Fruit fly (Drosophila melanogaster) whole organism, embryonic: ENCODE measurements around the gene CG7906.

Experiments
- Abd-B ChIP-seq: fragments of 200-800 bp; sonication (Bioruptor generic); optimal IDR thresholded peaks from 2 replicates; lab custom pipeline; 2018; ENCODE audit warnings: missing biosample characterization, mild to moderate bottlenecking, missing genetic modification characterization, moderate library complexity
- Atf-2 ChIP-seq: fragments of 200-800 bp; sonication (Bioruptor generic); optimal IDR thresholded peaks from 2 replicates; lab custom pipeline; 2016; ENCODE audit warnings: missing biosample characterization, missing genetic modification characterization
- B-H2 ChIP-seq: fragments of 200-800 bp; sonication (Bioruptor generic); optimal IDR thresholded peaks from 2 replicates; lab custom pipeline; 2018; ENCODE audit warnings: missing biosample characterization, mild to moderate bottlenecking, missing genetic modification characterization
- Bdp1 ChIP-seq: fragments of 200-800 bp; sonication (Bioruptor generic); optimal IDR thresholded peaks from 3 replicates; lab custom pipeline; 2016; ENCODE audit warnings: missing biosample characterization, missing genetic modification characterization
- BtbVII ChIP-seq: fragments of 200-800 bp; sonication (Bioruptor generic); optimal IDR thresholded peaks from 3 replicates; lab custom pipeline; 2017; ENCODE audit warnings: missing biosample characterization, mild to moderate bottlenecking, missing genetic modification characterization
- CG10959 ChIP-seq: fragments of 200-800 bp; sonication (Bioruptor generic); IDR thresholded peaks from 2 replicates; pipeline ENCODE4 v1.3.6; 2022; ENCODE audit warnings: missing biosample characterization, missing genetic modification characterization
- CG12236 ChIP-seq: fragments of 200-800 bp; sonication (Bioruptor generic); optimal IDR thresholded peaks from 2 replicates; lab custom pipeline; 2016; ENCODE audit warnings: missing biosample characterization, missing genetic modification characterization
- CG1233 ChIP-seq: fragments of 200-800 bp; sonication (Bioruptor generic); optimal IDR thresholded peaks from 4 replicates; lab custom pipeline; 2018; ENCODE audit warnings: missing biosample characterization, mild to moderate bottlenecking, missing genetic modification characterization
- CG15479 ChIP-seq: fragments of 200-800 bp; sonication (Bioruptor generic); optimal IDR thresholded peaks from 3 replicates; lab custom pipeline; 2019; ENCODE audit warnings: missing biosample characterization, mild to moderate bottlenecking, missing genetic modification characterization, moderate library complexity
- CG1602 ChIP-seq: fragments of 200-800 bp; sonication (Bioruptor generic); optimal IDR thresholded peaks from 3 replicates; lab custom pipeline; 2016; ENCODE audit warnings: missing biosample characterization, missing genetic modification characterization
- CG17186 ChIP-seq: fragments of 200-800 bp; sonication (Bioruptor generic); optimal IDR thresholded peaks from 3 replicates; lab custom pipeline; 2017; ENCODE audit warnings: missing biosample characterization, missing genetic modification reagents, missing genetic modification characterization
- CG17359 ChIP-seq: fragments of 200-800 bp; sonication (Bioruptor generic); optimal IDR thresholded peaks from 3 replicates; lab custom pipeline; 2018; ENCODE audit warnings: missing biosample characterization, mild to moderate bottlenecking, missing genetic modification characterization, moderate library complexity
- CG2875 ChIP-seq: fragments of 200-800 bp; sonication (Bioruptor generic); optimal IDR thresholded peaks from 2 replicates; lab custom pipeline; 2017; ENCODE audit warnings: missing biosample characterization, mild to moderate bottlenecking, missing genetic modification characterization, missing genetic modification reagents
- CG30431 ChIP-seq: fragments of 200-800 bp; sonication (Bioruptor generic); optimal IDR thresholded peaks from 2 replicates; lab custom pipeline; 2017; ENCODE audit warnings: missing biosample characterization, missing genetic modification characterization
- CG31441 ChIP-seq: fragments of 200-800 bp; sonication (Bioruptor generic); IDR thresholded peaks from 2 replicates; pipeline ENCODE4 v1.3.6; 2022; ENCODE audit warnings: missing biosample characterization, missing genetic modification characterization
- CG33213 ChIP-seq: fragments of 200-800 bp; sonication (Bioruptor generic); optimal IDR thresholded peaks from 3 replicates; lab custom pipeline; 2016; ENCODE audit warnings: missing biosample characterization, missing genetic modification characterization
- CG5953 ChIP-seq: fragments of 200-800 bp; sonication (Bioruptor generic); IDR thresholded peaks from 2 replicates; pipeline ENCODE4 v1.3.6; 2022; ENCODE audit warnings: missing biosample characterization, missing genetic modification characterization
- CG6689 ChIP-seq: fragments of 200-800 bp; sonication (Bioruptor generic); IDR thresholded peaks from 2 replicates; pipeline ENCODE4 v1.3.6; 2022; ENCODE audit warnings: missing biosample characterization, missing genetic modification characterization
- CG8089 ChIP-seq: fragments of 200-800 bp; sonication (Bioruptor generic); optimal IDR thresholded peaks from 3 replicates; lab custom pipeline; 2016; ENCODE audit warnings: missing biosample characterization, missing genetic modification characterization
- CG8281 ChIP-seq: fragments of 200-800 bp; sonication (Bioruptor generic); optimal IDR thresholded peaks from 2 replicates; lab custom pipeline; 2018; ENCODE audit warnings: missing biosample characterization, mild to moderate bottlenecking, missing genetic modification characterization, moderate library complexity
- CG9215 ChIP-seq: fragments of 200-800 bp; sonication (Bioruptor generic); IDR thresholded peaks from 2 replicates; pipeline ENCODE4 v1.3.6; 2022; ENCODE audit warnings: missing biosample characterization, missing genetic modification characterization
- CG9932 ChIP-seq: fragments of 200-800 bp; sonication (Bioruptor generic); IDR thresholded peaks from 2 replicates; pipeline ENCODE4 v1.3.6; 2022; ENCODE audit warnings: missing biosample characterization, missing genetic modification characterization
- Camta ChIP-seq: fragments of 200-800 bp; sonication (Bioruptor generic); optimal IDR thresholded peaks from 2 replicates; lab custom pipeline; 2016; ENCODE audit warnings: missing biosample characterization, missing genetic modification characterization
- Chrac-16 ChIP-seq: fragments of 200-800 bp; sonication (Bioruptor generic); optimal IDR thresholded peaks from 3 replicates; lab custom pipeline; 2016; ENCODE audit warnings: missing biosample characterization, missing genetic modification characterization
- CoRest ChIP-seq: fragments of 200-800 bp; sonication (Bioruptor generic); optimal IDR thresholded peaks from 3 replicates; lab custom pipeline; 2018; ENCODE audit warnings: missing biosample characterization, mild to moderate bottlenecking, missing genetic modification characterization, moderate library complexity
- Dek ChIP-seq: fragments of 200-800 bp; sonication (Bioruptor generic); optimal IDR thresholded peaks from 3 replicates; lab custom pipeline; 2019; ENCODE audit warnings: missing biosample characterization, mild to moderate bottlenecking, missing genetic modification characterization, moderate library complexity
- HmgD ChIP-seq: fragments of 200-800 bp; sonication (Bioruptor generic); optimal IDR thresholded peaks from 3 replicates; lab custom pipeline; 2016; ENCODE audit warnings: missing biosample characterization, missing genetic modification characterization
- Hr3 ChIP-seq: fragments of 200-800 bp; sonication (Bioruptor generic); optimal IDR thresholded peaks from 3 replicates; lab custom pipeline; 2016; ENCODE audit warnings: missing biosample characterization, missing genetic modification characterization
- Hr51 ChIP-seq, 2 experiments: fragments of 200-800 bp; sonication (Bioruptor generic); optimal IDR thresholded peaks; 2 replicates in 1 of 2; 3 replicates in 1 of 2; lab custom pipeline; 2016 to 2018; ENCODE audit warnings: missing biosample characterization in 2 of 2, missing genetic modification characterization in 2 of 2, mild to moderate bottlenecking in 1 of 2, moderate library complexity in 1 of 2
- Ravus ChIP-seq: fragments of 200-800 bp; sonication (Bioruptor generic); IDR thresholded peaks from 2 replicates; pipeline ENCODE4 v1.3.6; 2022; ENCODE audit warnings: missing biosample characterization, missing genetic modification characterization
- Scr ChIP-seq: fragments of 200-800 bp; sonication (Bioruptor generic); IDR thresholded peaks from 2 replicates; pipeline ENCODE4 v1.3.6; 2022; ENCODE audit warnings: missing biosample characterization, missing genetic modification characterization; ENCODE audit not compliant: partially characterized antibody
- Side ChIP-seq: fragments of 200-800 bp; sonication (Bioruptor generic); optimal IDR thresholded peaks from 2 replicates; lab custom pipeline; 2016; ENCODE audit warnings: missing biosample characterization, missing genetic modification characterization
- Spps ChIP-seq: fragments of 200-800 bp; sonication (Bioruptor generic); optimal IDR thresholded peaks from 2 replicates; lab custom pipeline; 2018; ENCODE audit warnings: missing biosample characterization, mild to moderate bottlenecking, missing genetic modification characterization
- ap ChIP-seq: fragments of 200-800 bp; sonication (Bioruptor generic); IDR thresholded peaks from 2 replicates; pipeline ENCODE4 v1.3.6; 2022; ENCODE audit warnings: missing biosample characterization, missing genetic modification characterization
- cas ChIP-seq: fragments of 200-800 bp; sonication (Bioruptor generic); IDR thresholded peaks from 2 replicates; pipeline ENCODE4 v1.3.6; 2022; ENCODE audit warnings: missing biosample characterization, missing genetic modification characterization
- cato ChIP-seq: fragments of 200-800 bp; sonication (Bioruptor generic); optimal IDR thresholded peaks from 2 replicates; lab custom pipeline; 2016; ENCODE audit warnings: missing biosample characterization, missing genetic modification characterization, borderline replicate concordance
- croc ChIP-seq: fragments of 200-800 bp; sonication (Bioruptor generic); conservative IDR thresholded peaks from 3 replicates; pipeline ENCODE4 v1.3.6; 2022; ENCODE audit warnings: missing biosample characterization, missing genetic modification characterization
- dimm ChIP-seq: fragments of 200-800 bp; sonication (Bioruptor generic); IDR thresholded peaks from 2 replicates; pipeline ENCODE4 v1.3.6; 2022; ENCODE audit warnings: missing biosample characterization, missing genetic modification characterization
- fu2 ChIP-seq: fragments of 200-800 bp; sonication (Bioruptor generic); optimal IDR thresholded peaks from 2 replicates; lab custom pipeline; 2016; ENCODE audit warnings: missing biosample characterization, missing genetic modification characterization
- gem ChIP-seq: fragments of 200-800 bp; sonication (Bioruptor generic); optimal IDR thresholded peaks from 2 replicates; lab custom pipeline; 2019; ENCODE audit warnings: missing biosample characterization, mild to moderate bottlenecking, missing genetic modification characterization, moderate library complexity
- jumu ChIP-seq: fragments of 200-800 bp; sonication (Bioruptor generic); optimal IDR thresholded peaks from 3 replicates; lab custom pipeline; 2016; ENCODE audit warnings: missing biosample characterization, missing genetic modification characterization
- kay ChIP-seq: fragments of 200-800 bp; sonication (Bioruptor generic); optimal IDR thresholded peaks from 2 replicates; lab custom pipeline; 2016; ENCODE audit warnings: missing biosample characterization, missing genetic modification characterization
- lmd ChIP-seq: fragments of 200-800 bp; sonication (Bioruptor generic); IDR thresholded peaks from 2 replicates; pipeline ENCODE4 v1.3.6; 2022; ENCODE audit warnings: missing biosample characterization, missing genetic modification characterization
- lola ChIP-seq, 3 experiments: fragments of >200 bp in 2 of 3; fragments of 200-800 bp in 1 of 3; sonication (Bioruptor generic) in 1 of 3; optimal IDR thresholded peaks; 2 replicates each; lab custom pipeline; 2017 to 2019; ENCODE audit warnings: missing biosample characterization in 3 of 3, missing genetic modification characterization in 3 of 3, mild to moderate bottlenecking in 1 of 3, moderate library complexity in 1 of 3
- oc ChIP-seq: fragments of 200-800 bp; sonication (Bioruptor generic); optimal IDR thresholded peaks from 2 replicates; lab custom pipeline; 2018; ENCODE audit warnings: missing biosample characterization, mild to moderate bottlenecking, missing genetic modification characterization, moderate library complexity
- sd ChIP-seq: fragments of 200-800 bp; sonication (Bioruptor generic); optimal IDR thresholded peaks from 3 replicates; lab custom pipeline; 2018; ENCODE audit warnings: missing biosample characterization, mild to moderate bottlenecking, missing genetic modification characterization, moderate library complexity
- sens-2 ChIP-seq: fragments of 200-800 bp; sonication (Bioruptor generic); IDR thresholded peaks from 2 replicates; pipeline ENCODE4 v1.3.6; 2022; ENCODE audit warnings: missing biosample characterization, missing genetic modification characterization
- sob ChIP-seq: fragments of 200-800 bp; sonication (Bioruptor generic); IDR thresholded peaks from 2 replicates; pipeline ENCODE4 v1.3.6; 2022; ENCODE audit warnings: missing biosample characterization, missing genetic modification characterization
- stwl ChIP-seq: fragments of 200-800 bp; sonication (Bioruptor generic); optimal IDR thresholded peaks from 3 replicates; lab custom pipeline; 2018; ENCODE audit warnings: missing biosample characterization, mild to moderate bottlenecking, missing genetic modification characterization, moderate library complexity
- tap ChIP-seq: fragments of 200-800 bp; optimal IDR thresholded peaks from 3 replicates; lab custom pipeline; 2019; ENCODE audit warnings: missing biosample characterization, mild to moderate bottlenecking, missing genetic modification characterization, moderate library complexity
- tio ChIP-seq: fragments of 200-800 bp; sonication (Bioruptor generic); optimal IDR thresholded peaks from 2 replicates; lab custom pipeline; 2017; ENCODE audit warnings: missing biosample characterization, missing genetic modification characterization, inconsistent platforms
- toy ChIP-seq: fragments of 200-800 bp; sonication (Bioruptor generic); IDR thresholded peaks from 2 replicates; pipeline ENCODE4 v1.3.6; 2022; ENCODE audit warnings: missing biosample characterization, missing genetic modification characterization

The CG7906 gene

DNA sequence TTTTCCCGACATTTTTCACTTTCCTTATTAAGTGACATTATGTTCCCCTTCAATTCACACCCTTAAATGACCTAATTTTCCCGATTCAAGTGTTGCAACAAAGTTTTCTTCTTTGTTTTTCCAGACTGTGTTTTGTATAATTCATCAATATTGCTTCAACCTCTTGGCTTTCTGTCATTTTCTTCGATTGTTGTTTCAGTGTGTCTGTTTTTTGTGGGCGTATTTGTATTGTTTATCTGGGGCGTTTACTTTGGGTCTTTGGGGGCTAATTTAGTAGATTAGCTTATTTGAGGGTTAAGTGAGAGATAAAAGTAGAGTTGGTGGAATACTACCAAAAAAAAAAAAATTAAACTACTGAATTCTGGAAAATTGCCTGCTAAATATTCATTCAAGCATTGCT is 40.7 kb upstream of the CG7906 start (continued):
- no peak for TF ChIP-seq CG6689
- peak; percentile 17 for TF ChIP-seq tio (GFP tag; lab: Kevin White, UChicago)
- TF ChIP-seq CG5953 (GFP tag; lab: Robert Waterston, UW): no peak
- TF ChIP-seq kay: no peak
- TF ChIP-seq CG1602 (GFP tag; lab: Kevin White, UChicago): no peak
- TF ChIP-seq CG33213: no peak
- TF ChIP-seq CG17359 (tag; lab: Kevin White, UChicago): peak; percentile 64
- peak; percentile 51 for TF ChIP-seq CG8281 (tag; lab: Kevin White, UChicago)
- no peak for TF ChIP-seq cas (GFP tag; lab: Robert Waterston, UW)
- peak; percentile 39; the same call in 1 of the 2 replicates for TF ChIP-seq CG31441 (GFP tag; lab: Robert Waterston, UW)
- no peak for TF ChIP-seq Abd-B (GFP tag; lab: Kevin White, UChicago)
- no peak for TF ChIP-seq cato (GFP tag; lab: Kevin White, UChicago)
- TF ChIP-seq CoRest: peak; percentile 17
- TF ChIP-seq Scr (GFP tag; lab: Robert Waterston, UW): no peak
- TF ChIP-seq CG9932 (GFP tag; lab: Robert Waterston, UW): no peak
- peak; percentile 40 for TF ChIP-seq tap (tag; lab: Kevin White, UChicago)
- no peak for TF ChIP-seq toy (GFP tag; lab: Robert Waterston, UW)
- no peak for TF ChIP-seq Hr51 (GFP tag; optimal IDR thresholded peaks at IDR 0.05; lab: Kevin White, UChicago)
- TF ChIP-seq Atf-2 (GFP tag; lab: Kevin White, UChicago): no peak
- TF ChIP-seq B-H2 (GFP tag; lab: Kevin White, UChicago): no peak
- TF ChIP-seq Ravus (GFP tag; lab: Robert Waterston, UW): no peak
- no peak for TF ChIP-seq Chrac-16 (GFP tag; lab: Kevin White, UChicago)
- no peak for TF ChIP-seq CG8089 (GFP tag; lab: Kevin White, UChicago)
- no peak for TF ChIP-seq Dek (tag; lab: Kevin White, UChicago)
- no peak for TF ChIP-seq Spps (tag; lab: Kevin White, UChicago)
- no peak for TF ChIP-seq Side (GFP tag; lab: Kevin White, UChicago)
- TF ChIP-seq gem (tag; lab: Kevin White, UChicago): peak; percentile 39
- TF ChIP-seq lmd (GFP tag; lab: Robert Waterston, UW): no peak
- no peak for TF ChIP-seq sd (tag; lab: Kevin White, UChicago)
- TF ChIP-seq oc (tag; lab: Kevin White, UChicago): peak; percentile 45
- no peak for TF ChIP-seq croc (GFP tag; lab: Robert Waterston, UW)
- no peak for TF ChIP-seq CG10959 (GFP tag; lab: Robert Waterston, UW)
- TF ChIP-seq CG9215 (GFP tag; lab: Robert Waterston, UW): no peak
- TF ChIP-seq CG12236 (GFP tag; lab: Kevin White, UChicago): no peak
- TF ChIP-seq jumu: no peak
- TF ChIP-seq HmgD (GFP tag; lab: Kevin White, UChicago): no peak
- peak; percentile 53 for TF ChIP-seq CG1233 (GFP tag; lab: Kevin White, UChicago)
- TF ChIP-seq sob: peak; percentile 24; the same call in 1 of the 2 replicates
- TF ChIP-seq lola (GFP tag; optimal IDR thresholded peaks at IDR 0.05; lab: Kevin White, UChicago): no peak
- peak; percentile 64 for TF ChIP-seq BtbVII (GFP tag; lab: Kevin White, UChicago)
- peak; percentile 26 for TF ChIP-seq CG2875 (GFP tag; lab: Kevin White, UChicago)
- no peak for TF ChIP-seq CG15479 (GFP tag; lab: Kevin White, UChicago)
- TF ChIP-seq dimm (GFP tag; lab: Robert Waterston, UW): no peak
- TF ChIP-seq CG30431 (GFP tag; lab: Kevin White, UChicago): no peak
- peak; percentile 43 for TF ChIP-seq Camta (GFP tag; lab: Kevin White, UChicago)
- TF ChIP-seq Hr3 (GFP tag; lab: Kevin White, UChicago): no peak
- TF ChIP-seq ap: no peak
- no peak for TF ChIP-seq sens-2
- no peak for TF ChIP-seq Bdp1
- no peak for TF ChIP-seq fu2 (GFP tag; lab: Kevin White, UChicago)
- no peak for TF ChIP-seq stwl (tag; lab: Kevin White, UChicago)
- TF ChIP-seq CG17186 (GFP tag; lab: Kevin White, UChicago): no peak
